Worm (Caenorhabditis elegans) whole organism, L2 larva: ENCODE results near the gene T06A10.107.

ENCODE experiments used
- unc-39 ChIP-seq: fragments of 150-350 bp; optimal IDR thresholded peaks from 2 replicates; lab custom pipeline; 2014; ENCODE audit warnings: missing biosample characterization, missing genetic modification characterization
- unc-55 ChIP-seq: fragments of 150-350 bp; sonication (generic microtip); optimal IDR thresholded peaks from 3 replicates; lab custom pipeline; 2014; ENCODE audit warnings: missing biosample characterization, missing genetic modification reagents, missing genetic modification characterization

DNA sequence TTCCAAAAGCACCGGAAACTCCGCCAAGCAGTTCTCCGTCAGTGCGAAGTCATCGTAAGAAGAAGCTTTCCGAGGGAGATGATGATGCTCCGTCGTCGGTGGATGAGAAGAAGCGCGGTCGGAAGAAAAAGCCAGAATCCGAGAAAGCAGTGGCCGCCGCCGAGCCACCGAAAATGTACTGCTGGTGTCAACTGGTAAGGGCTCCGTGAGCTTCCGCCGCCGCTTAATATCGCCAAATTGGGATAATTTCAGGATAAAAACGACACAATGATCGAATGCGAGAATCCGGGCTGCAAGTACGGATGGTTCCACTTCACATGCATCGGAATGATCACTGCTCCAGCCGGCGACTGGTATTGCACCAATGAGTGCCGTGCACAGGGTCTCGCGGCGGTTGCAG, 2.4 kb upstream of the T06A10.107 start:
- TF ChIP-seq unc-39 (tag; lab: Kevin White, UChicago), result no peak
- TF ChIP-seq unc-55 (GFP tag; lab: Kevin White, UChicago), result no peak
